Fruit fly (Drosophila melanogaster): ENCODE measurements around the gene msd5.

The msd5 gene

dm6 chr3L:1295693-1296092, 37.3 kb downstream of the msd5 start, which contains the start of gene Rabex-5 (continued):
- TF ChIP-seq CG42726 (GFP tag; IDR thresholded peaks at IDR 0.05; ENCODE audit: partially characterized antibody) (peak; percentile 87), CG2875 (GFP tag; optimal IDR thresholded peaks at IDR 0.05) (no peak), CG10147 (GFP tag; optimal IDR thresholded peaks at IDR 0.05) (peak; percentile 6), org-1 (GFP tag; optimal IDR thresholded peaks at IDR 0.05) (no peak), Taf1 (GFP tag; IDR thresholded peaks at IDR 0.05) (no peak), ro (GFP tag; IDR thresholded peaks at IDR 0.05) (no peak), tx (GFP tag; optimal IDR thresholded peaks at IDR 0.05) (peak; percentile 21), emc (GFP tag; optimal IDR thresholded peaks at IDR 0.05) (no peak), pho (GFP tag; optimal IDR thresholded peaks at IDR 0.05) (peak; percentile 33), Deaf1 (tag; optimal IDR thresholded peaks at IDR 0.05) (no peak), H2.0 (GFP tag; IDR thresholded peaks at IDR 0.05) (no peak; the same call in 1 of the 2 replicates), CG6765 (GFP tag; optimal IDR thresholded peaks at IDR 0.05) (no peak), CG9727 (GFP tag; optimal IDR thresholded peaks at IDR 0.05) (no peak), ato (GFP tag; IDR thresholded peaks at IDR 0.05; ENCODE audit: partially characterized antibody) (peak; percentile 68), Lim3 (GFP tag; IDR thresholded peaks at IDR 0.05) (no peak), disco-r (GFP tag; optimal IDR thresholded peaks at IDR 0.05) (no peak), BtbVII (GFP tag; optimal IDR thresholded peaks at IDR 0.05) (no peak), Med (GFP tag) (peak; percentile 85), Dek (tag; optimal IDR thresholded peaks at IDR 0.05) (peak; percentile 10), Eip74EF (GFP tag; optimal IDR thresholded peaks at IDR 0.05) (no peak), CG8478 (optimal IDR thresholded peaks at IDR 0.05) (no peak), HLH54F (GFP tag; optimal IDR thresholded peaks at IDR 0.05) (peak; percentile 16), twi (tag; optimal IDR thresholded peaks at IDR 0.05) (peak; percentile 36), gcm2 (GFP tag; optimal IDR thresholded peaks at IDR 0.05) (no peak), Hr78 (GFP tag; optimal IDR thresholded peaks at IDR 0.05) (no peak), dm (GFP tag; optimal IDR thresholded peaks at IDR 0.05) (no peak), Sry-δ (GFP tag; optimal IDR thresholded peaks at IDR 0.05) (peak; percentile 97), ERR (GFP tag; optimal IDR thresholded peaks at IDR 0.05) (no peak), CG2889 (GFP tag; IDR thresholded peaks at IDR 0.05) (no peak), dmrt11E (tag; optimal IDR thresholded peaks at IDR 0.05) (no peak), D (optimal IDR thresholded peaks at IDR 0.05) (no peak), D (GFP tag; optimal IDR thresholded peaks at IDR 0.05) (no peak), CG3281 (GFP tag; optimal IDR thresholded peaks at IDR 0.05) (no peak), onecut (GFP tag; IDR thresholded peaks at IDR 0.05) (no peak), CG9797 (GFP tag; optimal IDR thresholded peaks at IDR 0.05) (no peak), klu (GFP tag; IDR thresholded peaks at IDR 0.05) (no peak), hkb (optimal IDR thresholded peaks at IDR 0.05) (no peak), hkb (GFP tag; IDR thresholded peaks at IDR 0.05) (no peak), CG31388 (GFP tag; optimal IDR thresholded peaks at IDR 0.05) (no peak), Fer1 (GFP tag; optimal IDR thresholded peaks at IDR 0.05) (no peak), Vsx1 (GFP tag; optimal IDR thresholded peaks at IDR 0.05) (no peak), Hsf (GFP tag; optimal IDR thresholded peaks at IDR 0.05) (peak; percentile 34), CG17359 (tag; optimal IDR thresholded peaks at IDR 0.05) (no peak), CG11696 (GFP tag; IDR thresholded peaks at IDR 0.05) (no peak), CG11723 (GFP tag; optimal IDR thresholded peaks at IDR 0.05) (no peak), eyg (GFP tag; optimal IDR thresholded peaks at IDR 0.05) (no peak), crol (GFP tag; IDR thresholded peaks at IDR 0.05) (no peak), Sin3A (optimal IDR thresholded peaks at IDR 0.05) (peak; percentile 36), H15 (GFP tag; IDR thresholded peaks at IDR 0.05) (0 out of 3 replicates have a peak, but pooled peaks have one; percentile 18), CG7786 (GFP tag; optimal IDR thresholded peaks at IDR 0.05) (peak; percentile 36), Jarid2 (GFP tag; optimal IDR thresholded peaks at IDR 0.05) (no peak), tin (GFP tag; optimal IDR thresholded peaks at IDR 0.05) (peak; percentile 48), Side (GFP tag; optimal IDR thresholded peaks at IDR 0.05) (no peak), yki (optimal IDR thresholded peaks at IDR 0.05) (no peak)

Measured in whole organism, embryonic.